Worm (Caenorhabditis elegans) whole organism, L4 larva: ENCODE measurements around the gene srab-2.

Experiments
- fkh-10 ChIP-seq: fragments of 150-350 bp; optimal IDR thresholded peaks from 2 replicates; lab custom pipeline; 2014; ENCODE audit warnings: missing biosample characterization, missing genetic modification reagents, missing genetic modification characterization
- tag-97 ChIP-seq: fragments of 200-800 bp; sonication (Bioruptor generic); IDR thresholded peaks from 2 replicates; pipeline ENCODE4 v1.3.6; 2022; ENCODE audit warnings: missing genetic modification characterization, missing compliant biosample characterization

DNA sequence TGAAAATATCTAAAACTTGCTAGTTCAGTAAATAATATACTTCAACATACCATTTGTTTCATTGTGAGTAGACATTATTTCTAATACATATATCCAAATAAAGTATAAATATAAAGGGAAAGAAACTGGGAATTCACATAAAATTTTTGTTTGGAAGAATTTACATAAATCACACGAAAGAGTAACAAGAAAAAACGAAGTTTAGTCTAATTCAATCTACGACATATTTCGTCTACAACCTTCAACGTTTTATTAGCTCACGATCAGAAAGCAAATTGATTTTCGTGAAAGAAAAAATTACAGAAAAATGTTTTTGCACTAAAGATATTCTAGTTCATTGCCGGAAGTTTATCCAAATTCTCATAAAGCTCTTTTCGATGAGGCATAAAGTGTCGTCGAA lies 7.8 kb downstream of the srab-2 start, which contains the start of gene C04F5.2:
- TF ChIP-seq tag-97 (GFP tag; lab: Robert Waterston, UW) (no peak), fkh-10 (GFP tag; lab: Kevin White, UChicago) (no peak)
